Fruit fly (Drosophila melanogaster): Measurements from ENCODE around the gene CG42762.
A peak's percentile ranks its signal among the peaks of the same experiment; 100 is the strongest.

The CG42762 gene

DNA sequence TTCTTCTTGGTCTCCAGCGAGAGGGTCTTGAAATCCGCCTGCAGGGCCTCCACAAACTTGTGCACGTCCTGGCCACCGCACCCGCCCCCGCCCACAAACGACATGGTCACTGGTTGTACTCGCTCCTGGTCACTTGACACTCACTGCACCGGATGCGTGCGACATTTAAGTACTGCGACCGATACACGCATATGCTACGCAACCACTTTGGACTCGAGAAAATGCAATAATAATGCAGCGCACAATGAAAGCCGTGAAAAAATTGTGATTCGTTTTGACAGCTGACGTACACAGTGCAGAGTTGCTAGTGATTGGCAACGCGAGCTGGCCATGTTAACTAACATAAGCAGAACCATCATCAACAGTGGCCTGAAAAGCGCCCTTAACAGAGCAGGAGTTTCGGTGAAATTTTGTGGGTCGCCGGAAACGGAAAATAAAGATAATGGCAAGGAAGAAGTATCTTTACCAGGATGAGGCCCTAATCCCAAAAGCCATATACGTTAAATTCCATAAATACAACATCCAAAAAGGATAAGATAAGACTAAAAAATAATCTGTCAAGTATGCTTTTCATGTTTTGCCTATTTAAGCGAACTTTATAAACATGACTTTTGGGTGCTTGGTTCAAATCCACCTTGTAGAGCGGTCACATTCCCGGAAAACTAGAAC, 20.0 kb downstream of the CG42762 start, which contains the start of the genes mon2 and CG8673:
Gene mon2, minus strand, starts transcription at position 300 of the 669 bp plus-strand sequence.
Gene CG8673, plus strand, starts transcription at position 619 of the 669 bp plus-strand sequence.
- TF ChIP-seq gsb (GFP tag; IDR thresholded peaks at IDR 0.05) (no peak), Dll (GFP tag; IDR thresholded peaks at IDR 0.05; ENCODE audit: partially characterized antibody) (0 out of 4 replicates have a peak, but pooled peaks have one; percentile 15), crol (GFP tag; IDR thresholded peaks at IDR 0.05) (peak; percentile 89), CG3995 (GFP tag; optimal IDR thresholded peaks at IDR 0.05) (peak; percentile 94), ham (GFP tag; IDR thresholded peaks at IDR 0.05) (no peak), CG2116 (GFP tag; optimal IDR thresholded peaks at IDR 0.05) (peak; percentile 96), CG17829 (tag; optimal IDR thresholded peaks at IDR 0.05) (peak; percentile 9), CG6654 (GFP tag; optimal IDR thresholded peaks at IDR 0.05) (no peak), CG4854 (GFP tag; optimal IDR thresholded peaks at IDR 0.05) (peak; percentile 63), MBD-R2 (GFP tag; IDR thresholded peaks at IDR 0.05) (peak; percentile 70), CG12299 (tag; optimal IDR thresholded peaks at IDR 0.05) (no peak), pros (GFP tag; optimal IDR thresholded peaks at IDR 0.05) (no peak), Ets65A (GFP tag) (peak; percentile 81), CG1647 (GFP tag; optimal IDR thresholded peaks at IDR 0.05) (no peak), MESR4 (GFP tag; optimal IDR thresholded peaks at IDR 0.05) (peak; percentile 90), BEAF-32 (GFP tag; optimal IDR thresholded peaks at IDR 0.05) (peak; percentile 3), pzg (GFP tag; optimal IDR thresholded peaks at IDR 0.05) (peak; percentile 42), CG34224 (GFP tag; IDR thresholded peaks at IDR 0.05; ENCODE audit: partially characterized antibody) (peak; percentile 41; the same call in 1 of the 3 replicates), sens (GFP tag) (peak; percentile 30), crp (GFP tag; optimal IDR thresholded peaks at IDR 0.05) (peak in 1 of 2 experiments; percentile 72), CG4617 (GFP tag; optimal IDR thresholded peaks at IDR 0.05; ENCODE audit: borderline replicate concordance) (peak; percentile 58), CG13287 (GFP tag; IDR thresholded peaks at IDR 0.05; ENCODE audit: partially characterized antibody) (peak; percentile 30), nom (GFP tag; optimal IDR thresholded peaks at IDR 0.05) (peak; percentile 2), YL-1 (GFP tag; optimal IDR thresholded peaks at IDR 0.05) (peak; percentile 57), Sin3A (optimal IDR thresholded peaks at IDR 0.05) (no peak)

- TF ChIP-seq da (GFP tag; optimal IDR thresholded peaks at IDR 0.05) (no peak), CG2199 (GFP tag; IDR thresholded peaks at IDR 0.05) (0 out of 3 replicates have a peak, but pooled peaks have one; percentile 29), gsb (GFP tag; IDR thresholded peaks at IDR 0.05) (no peak), ERR (GFP tag; optimal IDR thresholded peaks at IDR 0.05) (no peak), gro (GFP tag; optimal IDR thresholded peaks at IDR 0.05) (no peak), CG1792 (GFP tag; optimal IDR thresholded peaks at IDR 0.05) (no peak), BtbVII (GFP tag; optimal IDR thresholded peaks at IDR 0.05) (peak; percentile 82), CG12659 (GFP tag; optimal IDR thresholded peaks at IDR 0.05) (no peak), CG6813 (GFP tag; optimal IDR thresholded peaks at IDR 0.05) (no peak), CG17186 (GFP tag; optimal IDR thresholded peaks at IDR 0.05) (no peak), CG5180 (GFP tag; optimal IDR thresholded peaks at IDR 0.05) (no peak), sug (tag; optimal IDR thresholded peaks at IDR 0.05) (peak; percentile 55), CG1832 (GFP tag; optimal IDR thresholded peaks at IDR 0.05) (no peak), CG13296 (GFP tag; optimal IDR thresholded peaks at IDR 0.05) (peak; percentile 31), Eip74EF (GFP tag; optimal IDR thresholded peaks at IDR 0.05) (no peak), Doc3 (GFP tag; IDR thresholded peaks at IDR 0.05; ENCODE audit: partially characterized antibody) (no peak), CG16779 (GFP tag; IDR thresholded peaks at IDR 0.05) (no peak), exex (tag; optimal IDR thresholded peaks at IDR 0.05) (peak; percentile 91), pzg (GFP tag; optimal IDR thresholded peaks at IDR 0.05) (no peak), Hand (GFP tag; optimal IDR thresholded peaks at IDR 0.05) (no peak), Pdp1 (GFP tag; optimal IDR thresholded peaks at IDR 0.05) (peak in 1 of 2 experiments; percentile 61), CG15479 (GFP tag; optimal IDR thresholded peaks at IDR 0.05) (peak; percentile 92), crc (GFP tag; optimal IDR thresholded peaks at IDR 0.05) (no peak), ranshi (GFP tag; IDR thresholded peaks at IDR 0.05) (no peak)
Measured at dm6 chr2L:8116632-8117193, 27.1 kb downstream of the CG42762 start.
